Fruit fly (Drosophila melanogaster): ENCODE results near the gene Rev1.
A peak's percentile ranks its signal among the peaks of the same experiment; 100 is the strongest.

DNA sequence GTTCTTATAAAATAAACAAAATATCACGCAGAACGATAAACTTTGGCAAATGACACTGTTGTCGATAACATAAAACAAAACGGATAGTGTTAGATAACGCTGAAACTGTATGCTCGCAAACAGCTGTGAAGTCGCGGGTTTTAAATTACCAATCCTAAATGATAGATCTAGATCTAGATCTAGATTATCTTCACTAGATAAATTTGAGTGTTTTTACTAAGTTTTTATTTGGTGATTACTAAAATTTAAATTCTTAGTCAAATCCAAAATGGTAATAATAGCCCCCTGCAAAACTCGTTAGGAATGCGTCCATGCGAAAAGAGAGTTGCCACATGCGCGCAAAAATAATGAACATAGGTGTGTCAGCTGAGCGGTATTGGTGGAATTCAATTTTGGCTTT, at the start of gene Rev1, which contains the start of gene MED30:
- peak; percentile 97 for TF ChIP-seq ey (GFP tag; optimal IDR thresholded peaks at IDR 0.05)
- TF ChIP-seq Sp1 (GFP tag; optimal IDR thresholded peaks at IDR 0.05) = peak; percentile 89
- peak; percentile 85 for TF ChIP-seq sage (GFP tag; optimal IDR thresholded peaks at IDR 0.05)
- TF ChIP-seq fru (GFP tag; optimal IDR thresholded peaks at IDR 0.05) = peak; percentile 97
- TF ChIP-seq dsf (GFP tag; optimal IDR thresholded peaks at IDR 0.05; ENCODE audit: borderline replicate concordance) = peak; percentile 94
- TF ChIP-seq Dif (GFP tag; optimal IDR thresholded peaks at IDR 0.05; ENCODE audit: partially characterized antibody) = no peak

All from whole organism, wandering third instar larva.